Worm (Caenorhabditis elegans) whole organism, young adult: Measurements from ENCODE around the gene F33E11.2.

ENCODE experiments used
- F52B5.7 ChIP-seq: sonication (generic microtip); optimal IDR thresholded peaks from 2 replicates; lab custom pipeline; 2016; ENCODE audit warnings: mild to moderate bottlenecking, missing genetic modification characterization, missing compliant biosample characterization
- Y53G8AR.9 ChIP-seq: fragments of 200-800 bp; sonication (Bioruptor generic); conservative IDR thresholded peaks from 2 replicates; pipeline ENCODE4 v1.3.6; 2022; ENCODE audit warnings: missing genetic modification reagents, missing genetic modification characterization, missing compliant biosample characterization
- akir-1 ChIP-seq: fragments of 200-800 bp; sonication (Bioruptor generic); optimal IDR thresholded peaks from 2 replicates; lab custom pipeline; 2018; ENCODE audit warnings: mild to moderate bottlenecking, missing genetic modification characterization, moderate library complexity, missing compliant biosample characterization
- athp-1 ChIP-seq: sonication (generic microtip); optimal IDR thresholded peaks from 2 replicates; lab custom pipeline; 2017; ENCODE audit warnings: mild to moderate bottlenecking, missing genetic modification characterization, missing compliant biosample characterization
- egrh-3 ChIP-seq: fragments of 200-800 bp; sonication (Bioruptor generic); IDR thresholded peaks from 2 replicates; pipeline ENCODE4 v1.3.6; 2022; ENCODE audit warnings: missing genetic modification reagents, missing genetic modification characterization, missing compliant biosample characterization
- snpc-3.4 ChIP-seq: sonication (generic microtip); optimal IDR thresholded peaks from 2 replicates; lab custom pipeline; 2017; ENCODE audit warnings: missing genetic modification characterization, mild to moderate bottlenecking, missing compliant biosample characterization, antibody characterized with exemption, moderate library complexity, missing genotype, missing genetic modification reagents
- snpc-4 ChIP-seq, 5 experiments: fragments of 150-350 bp in 1 of 5; sonication (generic microtip) in 4 of 5; optimal IDR thresholded peaks; 2 replicates each; lab custom pipeline; 2014 to 2018; ENCODE audit warnings: missing genetic modification characterization in 5 of 5, missing biosample characterization in 3 of 5, antibody characterized with exemption in 2 of 5, mild to moderate bottlenecking in 2 of 5, missing compliant biosample characterization in 2 of 5, missing genotype in 2 of 5, moderate library complexity in 2 of 5, missing genetic modification reagents in 1 of 5
- somi-1 ChIP-seq: fragments of 200-800 bp; sonication (Bioruptor generic); optimal IDR thresholded peaks from 2 replicates; lab custom pipeline; 2018; ENCODE audit warnings: mild to moderate bottlenecking, missing genetic modification characterization, missing compliant biosample characterization
- ztf-18 ChIP-seq: sonication (generic microtip); optimal IDR thresholded peaks from 2 replicates; lab custom pipeline; 2016; ENCODE audit warnings: missing genotype, mild to moderate bottlenecking, missing genetic modification characterization, missing compliant biosample characterization
- ztf-26 ChIP-seq: sonication (generic microtip); optimal IDR thresholded peaks from 2 replicates; lab custom pipeline; 2017; ENCODE audit warnings: missing genetic modification characterization, missing compliant biosample characterization

ce11 chrV:343546-343945, 45.8 kb downstream of the F33E11.2 start:
- TF ChIP-seq ztf-18 (tag; lab: Kevin White, UChicago) (no peak), ztf-26 (tag; lab: Kevin White, UChicago) (no peak), F52B5.7 (tag; lab: Kevin White, UChicago) (no peak), akir-1 (GFP tag; lab: Kevin White, UChicago) (no peak), athp-1 (no peak), Y53G8AR.9 (GFP tag; lab: Robert Waterston, UW) (no peak), egrh-3 (GFP tag; lab: Robert Waterston, UW) (no peak), somi-1 (GFP tag; lab: Kevin White, UChicago) (no peak), snpc-4 (GFP tag; optimal IDR thresholded peaks at IDR 0.05; lab: Kevin White, UChicago) (no peak), snpc-4 (tag; optimal IDR thresholded peaks at IDR 0.05; lab: Kevin White, UChicago) (no peak), snpc-3.4 (tag; lab: Kevin White, UChicago) (no peak)
